Fruit fly (Drosophila melanogaster) whole organism, embryonic: ENCODE measurements around the gene unc-4.

ENCODE experiments used
- Ada2b ChIP-seq: fragments of 200-800 bp; sonication (Bioruptor generic); IDR thresholded peaks from 2 replicates; pipeline ENCODE4 v1.3.6; 2022; ENCODE audit warnings: missing biosample characterization, missing genetic modification characterization
- Aef1 ChIP-seq: fragments of 200-800 bp; sonication (Bioruptor generic); IDR thresholded peaks from 3 replicates; pipeline ENCODE4 v1.3.6; 2022; ENCODE audit warnings: missing biosample characterization, missing genetic modification characterization
- Antp ChIP-seq: fragments of 200-800 bp; sonication (Bioruptor generic); optimal IDR thresholded peaks from 3 replicates; lab custom pipeline; 2016; ENCODE audit warnings: missing biosample characterization, missing genetic modification characterization
- Asciz ChIP-seq: fragments of 200-800 bp; sonication (Bioruptor generic); optimal IDR thresholded peaks from 2 replicates; lab custom pipeline; 2017; ENCODE audit warnings: missing biosample characterization, mild to moderate bottlenecking, missing genetic modification characterization, missing genetic modification reagents
- Blimp-1 ChIP-seq: fragments of 200-800 bp; sonication (Bioruptor generic); optimal IDR thresholded peaks from 3 replicates; lab custom pipeline; 2018; ENCODE audit warnings: missing biosample characterization, missing genetic modification characterization, mild to moderate bottlenecking, moderate library complexity, missing genetic modification reagents
- C15 ChIP-seq: fragments of 200-800 bp; sonication (Bioruptor generic); IDR thresholded peaks from 3 replicates; pipeline ENCODE4 v1.3.6; 2022; ENCODE audit warnings: missing biosample characterization, missing genetic modification characterization
- CG11723 ChIP-seq: fragments of 200-800 bp; sonication (Bioruptor generic); optimal IDR thresholded peaks from 2 replicates; lab custom pipeline; 2017; ENCODE audit warnings: missing biosample characterization, mild to moderate bottlenecking, missing genetic modification characterization
- CG12769 ChIP-seq: fragments of 200-800 bp; sonication (Bioruptor generic); optimal IDR thresholded peaks from 2 replicates; lab custom pipeline; 2019; ENCODE audit warnings: missing biosample characterization, mild to moderate bottlenecking, missing genetic modification characterization, moderate library complexity
- CG1602 ChIP-seq: fragments of 200-800 bp; sonication (Bioruptor generic); optimal IDR thresholded peaks from 3 replicates; lab custom pipeline; 2016; ENCODE audit warnings: missing biosample characterization, missing genetic modification characterization
- CG17328 ChIP-seq: fragments of 200-800 bp; sonication (Bioruptor generic); IDR thresholded peaks from 2 replicates; pipeline ENCODE4 v1.3.6; 2022; ENCODE audit warnings: missing biosample characterization, missing genetic modification characterization
- CG17361 ChIP-seq: fragments of 200-800 bp; sonication (Bioruptor generic); IDR thresholded peaks from 3 replicates; pipeline ENCODE4 v1.3.6; 2022; ENCODE audit warnings: missing biosample characterization, missing genetic modification characterization
- CG17385 ChIP-seq: fragments of 200-800 bp; sonication (Bioruptor generic); optimal IDR thresholded peaks from 3 replicates; lab custom pipeline; 2018; ENCODE audit warnings: missing biosample characterization, mild to moderate bottlenecking, missing genetic modification characterization
- CG18619 ChIP-seq: fragments of 200-800 bp; sonication (Bioruptor generic); optimal IDR thresholded peaks from 3 replicates; lab custom pipeline; 2017; ENCODE audit warnings: missing biosample characterization, mild to moderate bottlenecking, missing genetic modification characterization
- CG31388 ChIP-seq: fragments of 200-800 bp; sonication (Bioruptor generic); optimal IDR thresholded peaks from 2 replicates; lab custom pipeline; 2016; ENCODE audit warnings: missing biosample characterization, missing genetic modification characterization
- CG34224 ChIP-seq: fragments of 200-800 bp; sonication (Bioruptor generic); IDR thresholded peaks from 3 replicates; pipeline ENCODE4 v1.3.6; 2022; ENCODE audit warnings: missing biosample characterization, missing genetic modification characterization; ENCODE audit not compliant: partially characterized antibody
- CG4820 ChIP-seq: fragments of 200-800 bp; sonication (Bioruptor generic); optimal IDR thresholded peaks from 3 replicates; lab custom pipeline; 2016; ENCODE audit warnings: missing biosample characterization, missing genetic modification characterization
- CG6765 ChIP-seq: fragments of 200-800 bp; sonication (Bioruptor generic); optimal IDR thresholded peaks from 3 replicates; lab custom pipeline; 2017; ENCODE audit warnings: missing biosample characterization, mild to moderate bottlenecking, missing genetic modification characterization
- CG8089 ChIP-seq: fragments of 200-800 bp; sonication (Bioruptor generic); optimal IDR thresholded peaks from 3 replicates; lab custom pipeline; 2016; ENCODE audit warnings: missing biosample characterization, missing genetic modification characterization
- CG9437 ChIP-seq: fragments of 200-800 bp; sonication (Bioruptor generic); optimal IDR thresholded peaks from 2 replicates; lab custom pipeline; 2018; ENCODE audit warnings: missing biosample characterization, mild to moderate bottlenecking, missing genetic modification characterization
- E2f2 ChIP-seq: fragments of 200-800 bp; sonication (Bioruptor generic); IDR thresholded peaks from 2 replicates; pipeline ENCODE4 v1.3.6; 2022; ENCODE audit warnings: missing biosample characterization, missing genetic modification characterization
- Fer3 ChIP-seq: fragments of 200-800 bp; sonication (Bioruptor generic); optimal IDR thresholded peaks from 2 replicates; lab custom pipeline; 2018; ENCODE audit warnings: missing biosample characterization, mild to moderate bottlenecking, missing genetic modification characterization, moderate library complexity
- HLHmδ ChIP-seq: fragments of 200-800 bp; sonication (Bioruptor generic); optimal IDR thresholded peaks from 2 replicates; lab custom pipeline; 2018; ENCODE audit warnings: missing biosample characterization, mild to moderate bottlenecking, missing genetic modification characterization, moderate library complexity
- Hmx ChIP-seq: fragments of 200-800 bp; sonication (Bioruptor generic); optimal IDR thresholded peaks from 2 replicates; lab custom pipeline; 2016; ENCODE audit warnings: missing biosample characterization, missing genetic modification characterization
- Hr3 ChIP-seq: fragments of 200-800 bp; sonication (Bioruptor generic); optimal IDR thresholded peaks from 3 replicates; lab custom pipeline; 2016; ENCODE audit warnings: missing biosample characterization, missing genetic modification characterization
- MTF-1 ChIP-seq: fragments of 200-800 bp; sonication (Bioruptor generic); optimal IDR thresholded peaks from 2 replicates; lab custom pipeline; 2018; ENCODE audit warnings: missing biosample characterization, mild to moderate bottlenecking, missing genetic modification characterization, borderline replicate concordance
- NK7.1 ChIP-seq: fragments of 200-800 bp; sonication (Bioruptor generic); optimal IDR thresholded peaks from 3 replicates; lab custom pipeline; 2016; ENCODE audit warnings: missing biosample characterization, missing genetic modification characterization
- Usf ChIP-seq: fragments of 200-800 bp; sonication (Bioruptor generic); optimal IDR thresholded peaks from 2 replicates; lab custom pipeline; 2017; ENCODE audit warnings: missing genotype, missing biosample characterization, missing genetic modification characterization
- bbx ChIP-seq: fragments of 200-800 bp; sonication (Bioruptor generic); IDR thresholded peaks from 2 replicates; pipeline ENCODE4 v1.3.6; 2022; ENCODE audit warnings: missing biosample characterization, missing genetic modification characterization; ENCODE audit not compliant: partially characterized antibody
- bsh ChIP-seq, 2 experiments: fragments of 200-800 bp; sonication (Bioruptor generic); optimal IDR thresholded peaks; 2 replicates each; lab custom pipeline; 2017 to 2018; ENCODE audit warnings: mild to moderate bottlenecking in 2 of 2, missing biosample characterization in 2 of 2, missing genetic modification characterization in 2 of 2, moderate library complexity in 1 of 2
- cas ChIP-seq: fragments of 200-800 bp; sonication (Bioruptor generic); IDR thresholded peaks from 2 replicates; pipeline ENCODE4 v1.3.6; 2022; ENCODE audit warnings: missing biosample characterization, missing genetic modification characterization
- crc ChIP-seq: fragments of 200-800 bp; sonication (Bioruptor generic); optimal IDR thresholded peaks from 2 replicates; lab custom pipeline; 2016; ENCODE audit warnings: missing biosample characterization, missing genetic modification characterization
- crp ChIP-seq, 2 experiments: fragments of 200-800 bp; sonication (Bioruptor generic); optimal IDR thresholded peaks; 2 replicates in 1 of 2; 3 replicates in 1 of 2; lab custom pipeline; 2017; ENCODE audit warnings: missing biosample characterization in 2 of 2, missing genetic modification characterization in 2 of 2, mild to moderate bottlenecking in 1 of 2, moderate library complexity in 1 of 2
- cwo ChIP-seq: fragments of 200-800 bp; sonication (Bioruptor generic); optimal IDR thresholded peaks from 3 replicates; lab custom pipeline; 2017; ENCODE audit warnings: missing biosample characterization, missing genetic modification characterization, mild to moderate bottlenecking, moderate library complexity, missing genetic modification reagents
- dm ChIP-seq: fragments of 200-800 bp; sonication (Bioruptor generic); optimal IDR thresholded peaks from 3 replicates; lab custom pipeline; 2016; ENCODE audit warnings: missing biosample characterization, missing genetic modification characterization
- dmrt11E ChIP-seq: fragments of 200-800 bp; sonication (Bioruptor generic); optimal IDR thresholded peaks from 3 replicates; lab custom pipeline; 2018; ENCODE audit warnings: missing biosample characterization, mild to moderate bottlenecking, missing genetic modification characterization, moderate library complexity
- eve ChIP-seq, 2 experiments: fragments of >200 bp; optimal IDR thresholded peaks; 2 replicates each; lab custom pipeline; 2017; ENCODE audit warnings: missing biosample characterization in 2 of 2, missing genetic modification characterization in 2 of 2
- gro ChIP-seq: fragments of 200-800 bp; sonication (Bioruptor generic); optimal IDR thresholded peaks from 2 replicates; lab custom pipeline; 2016; ENCODE audit warnings: missing biosample characterization, missing genetic modification characterization
- gsb-n ChIP-seq: fragments of 200-800 bp; sonication (Bioruptor generic); optimal IDR thresholded peaks from 3 replicates; lab custom pipeline; 2018; ENCODE audit warnings: missing biosample characterization, mild to moderate bottlenecking, missing genetic modification characterization
- jing ChIP-seq: fragments of 200-800 bp; sonication (Bioruptor generic); optimal IDR thresholded peaks from 2 replicates; lab custom pipeline; 2018; ENCODE audit warnings: missing biosample characterization, mild to moderate bottlenecking, missing genetic modification characterization
- ken ChIP-seq: fragments of 200-800 bp; sonication (Bioruptor generic); IDR thresholded peaks from 3 replicates; pipeline ENCODE4 v1.3.6; 2022; ENCODE audit warnings: missing biosample characterization, missing genetic modification characterization
- kni ChIP-seq: fragments of 200-800 bp; sonication (Bioruptor generic); optimal IDR thresholded peaks from 3 replicates; lab custom pipeline; 2017; ENCODE audit warnings: mild to moderate bottlenecking, missing biosample characterization, missing genetic modification reagents, missing genetic modification characterization
- nmo ChIP-seq: fragments of 200-800 bp; sonication (Bioruptor generic); optimal IDR thresholded peaks from 2 replicates; lab custom pipeline; 2018; ENCODE audit warnings: missing biosample characterization, mild to moderate bottlenecking, missing genetic modification characterization, moderate library complexity
- pnt ChIP-seq: fragments of 200-800 bp; sonication (Bioruptor generic); optimal IDR thresholded peaks from 3 replicates; lab custom pipeline; 2016; ENCODE audit warnings: missing biosample characterization, missing genetic modification characterization
- pum ChIP-seq: fragments of 200-800 bp; sonication (Bioruptor generic); optimal IDR thresholded peaks from 2 replicates; lab custom pipeline; 2016; ENCODE audit warnings: missing biosample characterization, missing genetic modification characterization
- run ChIP-seq: fragments of 200-800 bp; sonication (Bioruptor generic); optimal IDR thresholded peaks from 3 replicates; lab custom pipeline; 2018; ENCODE audit warnings: missing biosample characterization, mild to moderate bottlenecking, missing genetic modification characterization
- ssp ChIP-seq: fragments of 200-800 bp; sonication (Bioruptor generic); IDR thresholded peaks from 2 replicates; pipeline ENCODE4 v1.3.6; 2022; ENCODE audit warnings: missing biosample characterization, missing genetic modification characterization
- stwl ChIP-seq: fragments of 200-800 bp; sonication (Bioruptor generic); optimal IDR thresholded peaks from 3 replicates; lab custom pipeline; 2018; ENCODE audit warnings: missing biosample characterization, mild to moderate bottlenecking, missing genetic modification characterization, moderate library complexity
- tll ChIP-seq, 2 experiments: fragments of 200-800 bp in 1 of 2; fragments of >200 bp in 1 of 2; sonication (Bioruptor generic) in 1 of 2; optimal IDR thresholded peaks; 2 replicates each; lab custom pipeline; 2017 to 2019; ENCODE audit warnings: missing biosample characterization in 2 of 2, missing genetic modification characterization in 2 of 2, mild to moderate bottlenecking in 1 of 2, moderate library complexity in 1 of 2

The unc-4 gene

dm6 chrX:17742592-17743364, 25.6 kb upstream of the unc-4 start (continued):
- TF ChIP-seq C15 (GFP tag; lab: Robert Waterston, UW) (no peak), Blimp-1 (GFP tag; lab: Kevin White, UChicago) (peak; percentile 3), crc (peak; percentile 16), Usf (GFP tag; lab: Kevin White, UChicago) (no peak), E2f2 (no peak), kni (peak; percentile 68), cwo (GFP tag; lab: Kevin White, UChicago) (peak; percentile 14), CG11723 (GFP tag; lab: Kevin White, UChicago) (no peak), CG18619 (GFP tag; lab: Kevin White, UChicago) (peak; percentile 1), Hr3 (no peak), HLHmδ (GFP tag; lab: Kevin White, UChicago) (no peak), gsb-n (no peak), Asciz (GFP tag; lab: Kevin White, UChicago) (peak; percentile 56), pum (GFP tag; lab: Kevin White, UChicago) (peak; percentile 39), CG12769 (peak; percentile 42), nmo (GFP tag; lab: Kevin White, UChicago) (peak; percentile 60), NK7.1 (GFP tag; lab: Kevin White, UChicago) (no peak), eve (GFP tag; optimal IDR thresholded peaks at IDR 0.05; lab: Kevin White, UChicago) (no peak), gro (no peak), pnt (GFP tag; lab: Kevin White, UChicago) (no peak), MTF-1 (GFP tag; lab: Kevin White, UChicago) (no peak), bsh (GFP tag; optimal IDR thresholded peaks at IDR 0.05; lab: Kevin White, UChicago) (peak; percentile 45 to 55), CG6765 (GFP tag; lab: Kevin White, UChicago) (no peak), CG8089 (GFP tag; lab: Kevin White, UChicago) (peak; percentile 22), Hmx (no peak), Aef1 (no peak), dmrt11E (tag; lab: Kevin White, UChicago) (peak; percentile 42), CG17361 (peak; percentile 58; the same call in 2 of the 3 replicates), jing (GFP tag; lab: Kevin White, UChicago) (no peak), CG9437 (GFP tag; lab: Kevin White, UChicago) (peak; percentile 38), tll (GFP tag; optimal IDR thresholded peaks at IDR 0.05; lab: Kevin White, UChicago) (no peak), stwl (peak; percentile 93), CG4820 (GFP tag; lab: Kevin White, UChicago) (peak; percentile 35), CG31388 (GFP tag; lab: Kevin White, UChicago) (no peak), CG17328 (GFP tag; lab: Robert Waterston, UW) (no peak), ken (GFP tag; lab: Robert Waterston, UW) (no peak), dm (GFP tag; lab: Kevin White, UChicago) (no peak), Ada2b (GFP tag; lab: Robert Waterston, UW) (no peak), CG34224 (GFP tag; lab: Robert Waterston, UW) (0 out of 3 replicates have a peak, but pooled peaks have one; percentile 52), CG1602 (GFP tag; lab: Kevin White, UChicago) (no peak), ssp (no peak), crp (GFP tag; optimal IDR thresholded peaks at IDR 0.05; lab: Kevin White, UChicago) (no peak), CG17385 (GFP tag; lab: Kevin White, UChicago) (peak; percentile 19), cas (GFP tag; lab: Robert Waterston, UW) (no peak), Antp (GFP tag; lab: Kevin White, UChicago) (peak; percentile 43), run (peak; percentile 22), Fer3 (tag; lab: Kevin White, UChicago) (no peak), bbx (GFP tag; lab: Robert Waterston, UW) (0 out of 2 replicates have a peak, but pooled peaks have one; percentile 22)
